Worm (Caenorhabditis elegans): ENCODE data around the gene srz-15.

The srz-15 gene

DNA sequence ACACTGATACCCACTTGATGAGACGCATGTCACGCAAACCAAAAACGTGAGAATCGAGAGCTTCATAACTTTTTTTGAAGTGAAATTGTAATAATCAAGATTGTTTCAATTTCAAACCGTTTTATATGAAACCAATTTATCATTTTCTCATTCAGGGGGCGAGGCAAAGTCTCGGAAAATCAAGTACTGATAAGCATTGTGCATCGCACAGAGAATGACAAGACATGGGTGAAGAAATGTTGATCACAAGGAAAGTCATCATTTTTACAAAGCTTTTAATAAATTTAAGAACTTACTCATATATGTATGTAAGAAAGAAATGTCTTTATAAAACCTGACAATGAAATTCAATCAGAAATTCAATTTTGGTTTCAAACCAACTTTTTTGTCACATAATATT, 9.1 kb upstream of the srz-15 start, which contains the start of gene K08D8.3:
Gene K08D8.3, minus strand, starts transcription at position 131 of the 400 bp plus-strand sequence.
- TF ChIP-seq nhr-237 (tag; optimal IDR thresholded peaks at IDR 0.05) = no peak
- no peak for TF ChIP-seq R02D3.7 (tag; optimal IDR thresholded peaks at IDR 0.05)
- TF ChIP-seq alr-1 (tag; optimal IDR thresholded peaks at IDR 0.05) = no peak
- TF ChIP-seq nhr-12 (tag; optimal IDR thresholded peaks at IDR 0.05) = no peak
- no peak for TF ChIP-seq ceh-16 (tag; optimal IDR thresholded peaks at IDR 0.05)
- no peak for TF ChIP-seq nhr-10 (tag; optimal IDR thresholded peaks at IDR 0.05)
- TF ChIP-seq C34F6.9 (tag; optimal IDR thresholded peaks at IDR 0.05) = no peak
- peak; percentile 89 for TF ChIP-seq skn-1 (tag; optimal IDR thresholded peaks at IDR 0.05)
- peak; percentile 32 for TF ChIP-seq sma-9 (GFP tag; optimal IDR thresholded peaks at IDR 0.05)
- TF ChIP-seq sma-9 (tag; optimal IDR thresholded peaks at IDR 0.05) = no peak
- TF ChIP-seq fos-1 (tag; optimal IDR thresholded peaks at IDR 0.05) = peak; percentile 89
- no peak for TF ChIP-seq lin-11 (tag; optimal IDR thresholded peaks at IDR 0.05)

DNA sequence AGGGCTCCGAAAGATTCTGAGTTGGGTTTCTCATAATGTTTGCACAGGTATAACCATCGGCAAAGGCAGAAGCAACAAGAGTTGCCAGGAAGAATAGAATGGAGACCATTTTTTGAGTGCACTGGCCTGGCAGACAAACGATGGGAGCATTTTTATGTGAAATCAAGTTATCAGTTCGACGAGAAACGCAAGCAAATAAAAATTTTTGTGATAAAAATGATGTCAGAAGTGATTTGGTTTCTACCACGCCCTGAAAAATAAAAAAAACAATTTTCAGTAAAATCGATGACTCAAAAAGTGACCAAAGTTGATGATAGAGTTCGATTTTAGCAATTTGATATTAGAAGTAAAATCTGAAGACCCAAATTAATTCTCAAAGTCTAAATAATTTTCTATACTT, 5.7 kb upstream of the srz-15 start, which contains the start of gene K08D8.4:
Gene K08D8.4, minus strand, starts transcription at position 128 of the 400 bp plus-strand sequence.
- peak; percentile 86 for TF ChIP-seq fos-1 (tag; optimal IDR thresholded peaks at IDR 0.05)
- no peak for TF ChIP-seq unc-62 (GFP tag; optimal IDR thresholded peaks at IDR 0.05)

DNA sequence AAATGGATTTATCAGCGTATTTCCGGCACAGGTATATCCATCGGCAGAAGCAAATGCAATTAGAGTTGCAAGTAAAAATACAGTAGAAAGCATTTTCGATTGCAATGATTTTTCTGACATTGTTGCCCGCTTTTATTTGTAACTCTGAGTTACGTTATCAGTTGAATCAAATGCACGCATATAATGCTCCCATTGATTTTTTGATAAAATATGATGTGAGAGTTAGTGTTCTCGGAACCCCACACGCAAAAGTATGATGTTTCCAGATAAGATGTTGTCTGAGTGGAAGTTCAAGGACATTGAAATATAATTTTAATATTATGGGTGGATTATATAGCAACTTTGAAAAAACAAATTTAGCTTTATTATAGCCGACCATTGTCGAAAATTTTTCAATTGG, 3.6 kb upstream of the srz-15 start, which contains the start of gene K08D8.5:
Gene K08D8.5, minus strand, starts transcription at position 140 of the 400 bp plus-strand sequence.
- TF ChIP-seq mdl-1 (tag; optimal IDR thresholded peaks at IDR 0.05) (no peak), elt-3 (tag; optimal IDR thresholded peaks at IDR 0.05) (no peak), sma-9 (GFP tag; optimal IDR thresholded peaks at IDR 0.05) (peak; percentile 51), sma-9 (tag; optimal IDR thresholded peaks at IDR 0.05) (no peak), fos-1 (tag; optimal IDR thresholded peaks at IDR 0.05) (peak; percentile 79)

DNA sequence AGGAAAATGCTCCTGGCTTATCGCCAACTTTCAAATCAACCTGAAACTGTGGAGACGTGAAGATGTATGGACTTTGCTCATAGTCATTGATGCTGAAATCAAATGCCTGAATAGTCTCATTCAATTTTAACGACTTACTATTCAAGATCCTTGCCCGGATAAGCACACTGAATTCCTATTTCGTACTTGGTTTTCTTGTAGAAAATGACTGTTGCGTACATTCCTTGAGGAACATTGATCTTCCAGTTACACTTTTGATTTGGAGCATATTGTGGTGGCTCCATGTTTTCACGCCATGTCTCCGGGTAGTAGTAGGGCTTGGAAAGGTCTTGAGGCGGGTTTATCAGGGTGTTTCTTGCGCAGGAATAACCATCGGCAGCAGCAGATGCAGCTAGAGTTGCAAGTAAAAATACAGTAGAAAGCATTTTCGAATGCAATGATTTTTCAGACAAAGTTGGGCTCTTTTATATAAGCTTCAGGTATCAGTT, 1.0 kb upstream of the srz-15 start, which contains the start of gene irg-6:
Gene irg-6, minus strand, starts transcription at position 438 of the 488 bp plus-strand sequence.
- no peak for TF ChIP-seq lin-11 (tag; optimal IDR thresholded peaks at IDR 0.05)
- TF ChIP-seq nhr-6 (tag; optimal IDR thresholded peaks at IDR 0.05) = no peak
- no peak for TF ChIP-seq nhr-10 (tag; optimal IDR thresholded peaks at IDR 0.05)
- TF ChIP-seq ztf-11 (tag; optimal IDR thresholded peaks at IDR 0.05) = no peak
- no peak for TF ChIP-seq mab-5 (tag; optimal IDR thresholded peaks at IDR 0.05)
- TF ChIP-seq elt-3 (tag; optimal IDR thresholded peaks at IDR 0.05) = no peak
- TF ChIP-seq nhr-25 (tag; optimal IDR thresholded peaks at IDR 0.05) = no peak
- TF ChIP-seq F13H6.1 (tag; optimal IDR thresholded peaks at IDR 0.05) = no peak
- TF ChIP-seq snpc-4 (tag; optimal IDR thresholded peaks at IDR 0.05) = no peak
- no peak for TF ChIP-seq egl-27 (tag; optimal IDR thresholded peaks at IDR 0.05)
- no peak for TF ChIP-seq nhr-77 (tag; optimal IDR thresholded peaks at IDR 0.05)
- no peak for TF ChIP-seq Y55F3AM.14 (GFP tag; optimal IDR thresholded peaks at IDR 0.05)
- no peak for TF ChIP-seq ztf-1 (GFP tag; conservative IDR thresholded peaks at IDR 0.05)
- TF ChIP-seq nhr-11 (tag; optimal IDR thresholded peaks at IDR 0.05) = no peak
- no peak for TF ChIP-seq C34F6.9 (tag; optimal IDR thresholded peaks at IDR 0.05)
- TF ChIP-seq fos-1 (tag; optimal IDR thresholded peaks at IDR 0.05) = no peak
- TF ChIP-seq nhr-21 (tag; optimal IDR thresholded peaks at IDR 0.05) = no peak

DNA sequence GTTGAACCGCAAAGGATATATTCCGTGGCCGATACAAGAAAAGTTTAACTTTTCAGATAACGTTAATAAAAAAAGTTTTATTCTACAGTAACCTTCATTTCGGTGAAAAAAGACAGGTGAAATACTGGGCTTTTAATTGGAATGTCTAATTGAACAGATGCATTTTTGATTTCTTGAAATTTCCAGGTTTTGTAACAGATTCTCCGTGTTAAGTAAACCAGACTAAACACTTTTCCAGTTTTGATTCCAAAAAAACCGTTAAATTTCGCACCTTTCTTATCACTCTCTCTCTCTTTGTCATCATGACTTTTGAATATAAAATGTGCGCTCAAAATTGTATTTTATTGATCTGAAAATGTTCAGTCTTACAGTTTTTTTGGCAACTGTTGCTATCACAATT, 2.7 kb downstream of the srz-15 start, which contains the start of gene C32H11.3:
Gene C32H11.3, plus strand, starts transcription at position 301 of the 400 bp plus-strand sequence.
- TF ChIP-seq elt-3 (tag; optimal IDR thresholded peaks at IDR 0.05) (no peak), sem-4 (tag; optimal IDR thresholded peaks at IDR 0.05) (no peak), nhr-77 (tag; optimal IDR thresholded peaks at IDR 0.05) (no peak), unc-62 (GFP tag; optimal IDR thresholded peaks at IDR 0.05) (no peak), unc-55 (GFP tag; optimal IDR thresholded peaks at IDR 0.05) (no peak), aly-2 (tag; optimal IDR thresholded peaks at IDR 0.05) (no peak), crh-2 (tag; optimal IDR thresholded peaks at IDR 0.05) (no peak), ztf-1 (GFP tag; conservative IDR thresholded peaks at IDR 0.05) (no peak), mbf-1 (tag; optimal IDR thresholded peaks at IDR 0.05) (no peak), blmp-1 (tag; optimal IDR thresholded peaks at IDR 0.05; ENCODE audit: insufficient read depth) (no peak)

DNA sequence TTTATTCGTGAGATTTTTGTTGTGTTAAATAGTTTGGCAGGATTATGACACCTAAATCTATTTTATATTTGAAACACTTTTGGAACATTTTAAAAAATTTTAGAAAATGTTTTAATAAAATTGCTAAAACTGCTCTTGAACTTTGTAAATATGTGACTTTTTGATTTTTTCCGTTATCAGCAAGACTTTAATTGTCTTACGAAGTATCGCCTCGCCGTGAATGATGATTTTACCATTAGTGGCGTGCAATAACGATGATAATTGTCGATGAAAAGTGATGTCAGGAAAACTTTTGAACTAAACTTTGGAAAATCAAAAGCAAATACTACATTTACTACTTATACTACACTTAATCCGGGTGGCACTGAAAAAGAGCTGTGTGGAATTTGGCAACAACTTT, 5.0 kb downstream of the srz-15 start:
- no peak for TF ChIP-seq dmd-4 (tag; optimal IDR thresholded peaks at IDR 0.05)
- TF ChIP-seq sma-9 (GFP tag; optimal IDR thresholded peaks at IDR 0.05) = peak; percentile 78
- TF ChIP-seq sma-9 (tag; optimal IDR thresholded peaks at IDR 0.05) = no peak
- peak; percentile 45 for TF ChIP-seq skn-1 (tag; optimal IDR thresholded peaks at IDR 0.05)
- TF ChIP-seq fos-1 (tag; optimal IDR thresholded peaks at IDR 0.05) = peak; percentile 73
